Worm (Caenorhabditis elegans): ENCODE results near the gene ZC506.1.
A peak's percentile ranks its signal among the peaks of the same experiment; 100 is the strongest.

DNA sequence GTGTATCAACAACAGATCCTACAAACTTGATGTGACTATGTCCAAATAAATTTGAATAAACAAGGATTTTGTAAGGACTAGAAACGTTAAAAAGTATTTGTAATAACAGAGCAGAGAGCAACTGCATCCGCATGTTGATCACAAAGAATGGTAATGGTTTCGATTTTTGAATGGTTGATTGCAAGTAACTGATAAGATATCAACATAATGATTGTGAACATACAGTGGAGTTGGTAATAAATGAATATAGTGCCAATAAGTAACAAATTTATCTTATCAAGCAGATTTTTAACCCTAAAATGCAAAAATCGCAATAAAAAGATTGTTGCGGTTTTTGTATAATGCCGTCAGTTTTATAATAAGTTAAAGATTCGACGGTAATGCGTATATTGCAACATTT lies 33.8 kb upstream of the ZC506.1 start, which contains the start of gene ugt-23:
- no peak for TF ChIP-seq snpc-4 (tag; optimal IDR thresholded peaks at IDR 0.05)
- no peak for TF ChIP-seq pha-4 (tag; optimal IDR thresholded peaks at IDR 0.05)
- no peak for TF ChIP-seq aly-2 (tag; optimal IDR thresholded peaks at IDR 0.05)
- no peak for TF ChIP-seq tbx-2 (tag; optimal IDR thresholded peaks at IDR 0.05)
- TF ChIP-seq nhr-12 (tag; optimal IDR thresholded peaks at IDR 0.05), result no peak
- TF ChIP-seq nhr-28 (tag; optimal IDR thresholded peaks at IDR 0.05), result no peak
- TF ChIP-seq zag-1 (tag; optimal IDR thresholded peaks at IDR 0.05), result no peak
- peak; percentile 71 for TF ChIP-seq elt-2 (tag; optimal IDR thresholded peaks at IDR 0.05)
- no peak for TF ChIP-seq fkh-10 (GFP tag; optimal IDR thresholded peaks at IDR 0.05)

Measured in whole organism, L3 larva.